Fruit fly (Drosophila melanogaster) whole organism: ENCODE data around the gene NijB.

Source experiments
- CG8478 ChIP-seq: fragments of >200 bp; optimal IDR thresholded peaks from 2 replicates; lab custom pipeline; 2018; ENCODE audit warnings: inconsistent platforms
- Dll ChIP-seq: fragments of >200 bp; optimal IDR thresholded peaks from 2 replicates; lab custom pipeline; 2017
- EcR ChIP-seq, 2 experiments: fragments of >200 bp; optimal IDR thresholded peaks; 2 replicates each; lab custom pipeline; 2017; ENCODE audit warnings: missing biosample characterization in 2 of 2, missing genetic modification characterization in 2 of 2, missing genetic modification reagents in 2 of 2
- pan ChIP-seq: fragments of >200 bp; optimal IDR thresholded peaks from 2 replicates; lab custom pipeline; 2017
- psq ChIP-seq: fragments of >200 bp; optimal IDR thresholded peaks from 2 replicates; lab custom pipeline; 2017
- usp ChIP-seq: fragments of >200 bp; optimal IDR thresholded peaks from 2 replicates; lab custom pipeline; 2017; ENCODE audit warnings: missing biosample characterization, missing genetic modification characterization, mixed read lengths

DNA sequence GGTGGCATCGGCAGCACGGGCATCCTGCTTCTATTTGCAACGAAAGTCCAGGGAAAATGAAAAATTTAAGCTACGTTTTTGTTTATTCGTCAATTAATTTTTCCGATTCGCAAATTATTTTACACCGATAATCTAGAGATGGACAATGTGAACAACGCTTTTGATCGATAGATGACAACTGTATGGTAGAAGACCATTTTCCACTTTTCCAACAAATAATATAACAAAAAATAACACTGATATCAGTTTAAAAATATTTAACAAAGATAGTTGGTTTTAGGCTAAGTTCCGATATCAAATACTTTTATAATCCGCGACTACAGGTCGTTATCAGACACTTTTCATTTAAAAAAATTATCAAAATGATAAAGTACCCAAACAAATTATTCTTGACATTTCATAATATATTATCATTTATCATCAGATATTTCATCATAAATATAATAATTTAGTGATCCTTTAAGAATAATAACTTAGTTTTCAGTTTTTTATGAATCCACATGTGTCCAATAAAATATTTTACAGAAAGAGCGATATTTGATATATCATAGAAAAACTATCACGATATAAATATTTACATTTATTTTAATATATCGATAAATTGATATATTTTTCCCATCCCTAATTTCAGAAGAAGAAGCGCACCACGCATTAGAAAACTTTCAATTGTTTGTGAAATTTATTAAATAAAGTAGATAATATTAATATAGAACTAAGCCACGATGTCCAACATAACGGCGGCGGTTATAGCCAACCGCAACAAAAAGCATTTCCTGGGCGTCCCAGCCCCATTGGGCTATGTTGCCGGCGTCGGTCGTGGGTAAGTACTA lies 12.8 kb downstream of the NijB start, which contains the start of the genes CSN1b and Prp6:
- TF ChIP-seq psq (lab: Kevin White, UChicago): no peak
- TF ChIP-seq CG8478 (lab: Kevin White, UChicago): no peak
- TF ChIP-seq usp: no peak
- no peak for TF ChIP-seq EcR (GFP tag; optimal IDR thresholded peaks at IDR 0.05; lab: Kevin White, UChicago)
- no peak for TF ChIP-seq pan (lab: Kevin White, UChicago)
- no peak for TF ChIP-seq Dll (lab: Kevin White, UChicago)
